Fruit fly (Drosophila melanogaster) whole organism, embryonic: ENCODE data around the gene CG15170.

Source experiments
- CG10321 ChIP-seq: fragments of 200-800 bp; sonication (Bioruptor generic); IDR thresholded peaks from 2 replicates; pipeline ENCODE4 v1.3.6; 2022; ENCODE audit warnings: missing biosample characterization, missing genetic modification characterization
- CG12769 ChIP-seq: fragments of 200-800 bp; sonication (Bioruptor generic); optimal IDR thresholded peaks from 2 replicates; lab custom pipeline; 2019; ENCODE audit warnings: missing biosample characterization, mild to moderate bottlenecking, missing genetic modification characterization, moderate library complexity
- CG13775 ChIP-seq: fragments of 200-800 bp; sonication (Bioruptor generic); optimal IDR thresholded peaks from 3 replicates; lab custom pipeline; 2017; ENCODE audit warnings: missing biosample characterization, mild to moderate bottlenecking, missing genetic modification characterization
- CG14014 ChIP-seq: fragments of 200-800 bp; sonication (Bioruptor generic); IDR thresholded peaks from 2 replicates; pipeline ENCODE4 v1.3.6; 2022; ENCODE audit warnings: missing biosample characterization, missing genetic modification characterization
- CG15696 ChIP-seq: fragments of 200-800 bp; sonication (Bioruptor generic); optimal IDR thresholded peaks from 2 replicates; lab custom pipeline; 2019; ENCODE audit warnings: missing biosample characterization, mild to moderate bottlenecking, missing genetic modification characterization, moderate library complexity
- CG17385 ChIP-seq: fragments of 200-800 bp; sonication (Bioruptor generic); optimal IDR thresholded peaks from 3 replicates; lab custom pipeline; 2018; ENCODE audit warnings: missing biosample characterization, mild to moderate bottlenecking, missing genetic modification characterization
- CG17829 ChIP-seq: fragments of 200-800 bp; optimal IDR thresholded peaks from 2 replicates; lab custom pipeline; 2019; ENCODE audit warnings: missing biosample characterization, mild to moderate bottlenecking, missing genetic modification characterization, moderate library complexity
- CG2116 ChIP-seq: fragments of 200-800 bp; sonication (Bioruptor generic); optimal IDR thresholded peaks from 3 replicates; lab custom pipeline; 2018; ENCODE audit warnings: missing biosample characterization, mild to moderate bottlenecking, missing genetic modification characterization
- CG2129 ChIP-seq: fragments of 200-800 bp; sonication (Bioruptor generic); IDR thresholded peaks from 2 replicates; pipeline ENCODE4 v1.3.6; 2022; ENCODE audit warnings: missing biosample characterization, missing genetic modification characterization; ENCODE audit not compliant: partially characterized antibody
- CG31388 ChIP-seq: fragments of 200-800 bp; sonication (Bioruptor generic); optimal IDR thresholded peaks from 2 replicates; lab custom pipeline; 2016; ENCODE audit warnings: missing biosample characterization, missing genetic modification characterization
- CG34224 ChIP-seq: fragments of 200-800 bp; sonication (Bioruptor generic); IDR thresholded peaks from 3 replicates; pipeline ENCODE4 v1.3.6; 2022; ENCODE audit warnings: missing biosample characterization, missing genetic modification characterization; ENCODE audit not compliant: partially characterized antibody
- CG34376 ChIP-seq: fragments of 200-800 bp; sonication (Bioruptor generic); optimal IDR thresholded peaks from 2 replicates; lab custom pipeline; 2018; ENCODE audit warnings: missing biosample characterization, mild to moderate bottlenecking, missing genetic modification characterization
- CG4820 ChIP-seq: fragments of 200-800 bp; sonication (Bioruptor generic); optimal IDR thresholded peaks from 3 replicates; lab custom pipeline; 2016; ENCODE audit warnings: missing biosample characterization, missing genetic modification characterization
- CG5180 ChIP-seq: fragments of 200-800 bp; sonication (Bioruptor generic); optimal IDR thresholded peaks from 3 replicates; lab custom pipeline; 2017; ENCODE audit warnings: missing biosample characterization, missing genetic modification characterization, mild to moderate bottlenecking, moderate library complexity, missing genetic modification reagents
- CG6791 ChIP-seq: fragments of 200-800 bp; sonication (Bioruptor generic); IDR thresholded peaks from 3 replicates; pipeline ENCODE4 v1.3.6; 2022; ENCODE audit warnings: missing biosample characterization, missing genetic modification characterization; ENCODE audit not compliant: partially characterized antibody
- CG7786 ChIP-seq: fragments of 200-800 bp; sonication (Bioruptor generic); optimal IDR thresholded peaks from 2 replicates; lab custom pipeline; 2016; ENCODE audit warnings: missing biosample characterization, missing genetic modification characterization
- CG7963 ChIP-seq: fragments of 200-800 bp; sonication (Bioruptor generic); IDR thresholded peaks from 3 replicates; pipeline ENCODE4 v1.3.6; 2022; ENCODE audit warnings: missing biosample characterization, missing genetic modification characterization; ENCODE audit not compliant: partially characterized antibody
- CG8089 ChIP-seq: fragments of 200-800 bp; sonication (Bioruptor generic); optimal IDR thresholded peaks from 3 replicates; lab custom pipeline; 2016; ENCODE audit warnings: missing biosample characterization, missing genetic modification characterization
- CkIIα-i1 ChIP-seq: fragments of 200-800 bp; sonication (Bioruptor generic); IDR thresholded peaks from 2 replicates; pipeline ENCODE4 v1.3.6; 2022; ENCODE audit warnings: missing biosample characterization, missing genetic modification characterization
- Dip2 ChIP-seq: fragments of 200-800 bp; sonication (Bioruptor generic); IDR thresholded peaks from 2 replicates; pipeline ENCODE4 v1.3.6; 2022; ENCODE audit warnings: missing biosample characterization, missing genetic modification characterization
- Dp ChIP-seq: fragments of 200-800 bp; sonication (Bioruptor generic); optimal IDR thresholded peaks from 2 replicates; lab custom pipeline; 2018; ENCODE audit warnings: missing biosample characterization, mild to moderate bottlenecking, missing genetic modification characterization, moderate library complexity
- HmgZ ChIP-seq: fragments of 200-800 bp; sonication (Bioruptor generic); optimal IDR thresholded peaks from 2 replicates; lab custom pipeline; 2018; ENCODE audit warnings: missing biosample characterization, mild to moderate bottlenecking, missing genetic modification characterization
- Hsf ChIP-seq: fragments of 200-800 bp; sonication (Bioruptor generic); optimal IDR thresholded peaks from 3 replicates; lab custom pipeline; 2016; ENCODE audit warnings: missing biosample characterization, missing genetic modification characterization
- Lim3 ChIP-seq: fragments of 200-800 bp; sonication (Bioruptor generic); IDR thresholded peaks from 2 replicates; pipeline ENCODE4 v1.3.6; 2022; ENCODE audit warnings: missing biosample characterization, missing genetic modification characterization
- MBD-R2 ChIP-seq: fragments of 200-800 bp; sonication (Bioruptor generic); IDR thresholded peaks from 2 replicates; pipeline ENCODE4 v1.3.6; 2022; ENCODE audit warnings: missing biosample characterization, missing genetic modification characterization
- Mad ChIP-seq: fragments of 200-800 bp; sonication (Bioruptor generic); optimal IDR thresholded peaks from 2 replicates; lab custom pipeline; 2016; ENCODE audit warnings: missing biosample characterization, missing genetic modification characterization
- Med ChIP-seq: fragments of 200-800 bp; sonication (Bioruptor generic); peaks from one replicate; lab custom pipeline; 2016; ENCODE audit warnings: missing biosample characterization, missing genetic modification characterization, mild to moderate bottlenecking, inconsistent platforms, moderate library complexity
- NFAT ChIP-seq: fragments of 200-800 bp; sonication (Bioruptor generic); IDR thresholded peaks from 2 replicates; pipeline ENCODE4 v1.3.6; 2022; ENCODE audit warnings: missing biosample characterization, missing genetic modification characterization
- Ravus ChIP-seq: fragments of 200-800 bp; sonication (Bioruptor generic); IDR thresholded peaks from 2 replicates; pipeline ENCODE4 v1.3.6; 2022; ENCODE audit warnings: missing biosample characterization, missing genetic modification characterization
- Sin3A ChIP-seq: fragments of >200 bp; optimal IDR thresholded peaks from 2 replicates; lab custom pipeline; 2018
- Spps ChIP-seq: fragments of 200-800 bp; sonication (Bioruptor generic); optimal IDR thresholded peaks from 2 replicates; lab custom pipeline; 2018; ENCODE audit warnings: missing biosample characterization, mild to moderate bottlenecking, missing genetic modification characterization
- Tbp ChIP-seq: fragments of >200 bp; optimal IDR thresholded peaks from 2 replicates; lab custom pipeline; 2018; ENCODE audit warnings: missing biosample characterization, missing genetic modification characterization
- amos ChIP-seq: fragments of 200-800 bp; sonication (Bioruptor generic); IDR thresholded peaks from 2 replicates; pipeline ENCODE4 v1.3.6; 2022; ENCODE audit warnings: missing biosample characterization, missing genetic modification characterization; ENCODE audit not compliant: partially characterized antibody
- aop ChIP-seq: fragments of 200-800 bp; sonication (Bioruptor generic); IDR thresholded peaks from 2 replicates; pipeline ENCODE4 v1.3.6; 2022; ENCODE audit warnings: missing biosample characterization, missing genetic modification characterization
- ap ChIP-seq: fragments of 200-800 bp; sonication (Bioruptor generic); IDR thresholded peaks from 2 replicates; pipeline ENCODE4 v1.3.6; 2022; ENCODE audit warnings: missing biosample characterization, missing genetic modification characterization
- bigmax ChIP-seq: fragments of 200-800 bp; sonication (Bioruptor generic); optimal IDR thresholded peaks from 2 replicates; lab custom pipeline; 2018; ENCODE audit warnings: missing biosample characterization, mild to moderate bottlenecking, missing genetic modification characterization
- br ChIP-seq: fragments of >200 bp; optimal IDR thresholded peaks from 2 replicates; lab custom pipeline; 2017
- chif ChIP-seq, 2 experiments: fragments of 200-800 bp; sonication (Bioruptor generic); optimal IDR thresholded peaks; 3 replicates each; lab custom pipeline; 2016; ENCODE audit warnings: missing biosample characterization in 2 of 2, missing genetic modification characterization in 2 of 2
- cwo ChIP-seq: fragments of 200-800 bp; sonication (Bioruptor generic); optimal IDR thresholded peaks from 3 replicates; lab custom pipeline; 2017; ENCODE audit warnings: missing biosample characterization, missing genetic modification characterization, mild to moderate bottlenecking, moderate library complexity, missing genetic modification reagents
- dan ChIP-seq: fragments of 200-800 bp; sonication (Bioruptor generic); IDR thresholded peaks from 2 replicates; pipeline ENCODE4 v1.3.6; 2022; ENCODE audit warnings: missing biosample characterization, missing genetic modification characterization
- disco-r ChIP-seq: fragments of 200-800 bp; sonication (Bioruptor generic); optimal IDR thresholded peaks from 2 replicates; lab custom pipeline; 2016; ENCODE audit warnings: missing biosample characterization, missing genetic modification characterization
- exex ChIP-seq: fragments of 200-800 bp; sonication (Bioruptor generic); optimal IDR thresholded peaks from 4 replicates; lab custom pipeline; 2018; ENCODE audit warnings: missing biosample characterization, mild to moderate bottlenecking, missing genetic modification characterization, moderate library complexity
- gcm ChIP-seq: fragments of 200-800 bp; sonication (Bioruptor generic); optimal IDR thresholded peaks from 2 replicates; lab custom pipeline; 2019; ENCODE audit warnings: missing biosample characterization, mild to moderate bottlenecking, missing genetic modification characterization, moderate library complexity
- ind ChIP-seq: fragments of 200-800 bp; sonication (Bioruptor generic); optimal IDR thresholded peaks from 3 replicates; lab custom pipeline; 2016; ENCODE audit warnings: missing biosample characterization, missing genetic modification characterization
- otp ChIP-seq: fragments of 200-800 bp; sonication (Bioruptor generic); IDR thresholded peaks from 3 replicates; pipeline ENCODE4, ENCODE4 v1.3.6; 2022; ENCODE audit warnings: missing biosample characterization, missing genetic modification characterization
- phol ChIP-seq: fragments of 200-800 bp; sonication (Bioruptor generic); optimal IDR thresholded peaks from 3 replicates; lab custom pipeline; 2018; ENCODE audit warnings: missing biosample characterization, mild to moderate bottlenecking, missing genetic modification characterization, moderate library complexity
- pros ChIP-seq: fragments of 200-800 bp; sonication (Bioruptor generic); optimal IDR thresholded peaks from 3 replicates; lab custom pipeline; 2019; ENCODE audit warnings: missing biosample characterization, mild to moderate bottlenecking, missing genetic modification characterization, moderate library complexity
- shn ChIP-seq: fragments of 200-800 bp; sonication (Bioruptor generic); optimal IDR thresholded peaks from 3 replicates; lab custom pipeline; 2016; ENCODE audit warnings: missing biosample characterization, missing genetic modification characterization
- wek ChIP-seq: fragments of 200-800 bp; sonication (Bioruptor generic); optimal IDR thresholded peaks from 3 replicates; lab custom pipeline; 2018; ENCODE audit warnings: missing biosample characterization, mild to moderate bottlenecking, missing genetic modification characterization, moderate library complexity
- zfh1 ChIP-seq: fragments of 200-800 bp; sonication (Bioruptor generic); IDR thresholded peaks from 3 replicates; pipeline ENCODE4 v1.3.6; 2022; ENCODE audit warnings: missing biosample characterization, missing genetic modification characterization

Gene CG15170

DNA sequence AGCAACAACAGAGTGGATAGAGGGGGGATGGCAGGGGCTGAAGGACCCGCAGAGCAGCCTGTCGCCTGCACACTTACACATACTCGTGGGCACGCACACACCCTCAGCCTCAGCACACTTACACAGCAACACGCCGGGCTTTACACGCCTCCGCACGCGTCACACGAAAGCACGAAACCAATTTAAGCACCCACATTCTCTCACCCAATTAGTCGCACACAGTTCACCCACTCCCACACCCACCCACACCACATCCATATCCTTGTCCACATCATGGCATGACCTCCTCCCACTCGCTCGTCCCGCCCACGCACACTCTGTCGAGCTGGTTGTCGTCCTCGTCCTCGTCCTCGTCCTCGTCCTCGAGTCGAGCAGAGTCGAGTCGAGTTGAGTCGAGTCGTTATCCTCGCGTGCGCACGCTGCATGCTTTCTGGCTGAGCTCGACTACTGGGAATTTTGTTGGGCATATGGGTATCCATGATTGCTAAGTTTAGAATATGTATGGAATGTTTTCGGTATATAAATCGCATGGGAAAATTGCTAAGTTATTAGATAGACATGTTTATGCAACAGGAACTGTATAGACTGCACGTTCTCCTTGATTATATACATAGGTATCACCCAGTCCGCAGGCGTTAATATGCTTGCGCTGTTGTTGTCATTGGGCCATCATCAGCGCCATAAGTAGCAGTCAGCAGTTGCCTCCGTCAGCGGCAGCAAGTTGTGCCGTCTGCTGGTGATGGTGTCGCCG is 22.0 kb upstream of the CG15170 start (continued):
- TF ChIP-seq CG2116 = peak; percentile 22
- TF ChIP-seq otp = peak; percentile 75; the same call in 2 of the 3 replicates
- TF ChIP-seq CG34224 (GFP tag; lab: Robert Waterston, UW) = no peak
- no peak for TF ChIP-seq Sin3A (lab: Kevin White, UChicago)
- TF ChIP-seq exex (tag; lab: Kevin White, UChicago) = peak; percentile 53
- no peak for TF ChIP-seq Dip2 (GFP tag; lab: Robert Waterston, UW)
- TF ChIP-seq Med (GFP tag; lab: Kevin White, UChicago) = peak; percentile 98
- TF ChIP-seq CG10321 (GFP tag; lab: Robert Waterston, UW) = peak; percentile 21; the same call in 1 of the 2 replicates
- peak; percentile 33 for TF ChIP-seq CG34376 (GFP tag; lab: Kevin White, UChicago)
- TF ChIP-seq CG5180 (GFP tag; lab: Kevin White, UChicago) = peak; percentile 65
- TF ChIP-seq Lim3 = peak; percentile 67
- TF ChIP-seq ind (GFP tag; lab: Kevin White, UChicago) = peak; percentile 82
- TF ChIP-seq cwo (GFP tag; lab: Kevin White, UChicago) = peak; percentile 87
- peak; percentile 41; the same call in 1 of the 2 replicates for TF ChIP-seq MBD-R2
- peak; percentile 76 for TF ChIP-seq shn (GFP tag; lab: Kevin White, UChicago)
- peak; percentile 84 for TF ChIP-seq zfh1
- TF ChIP-seq aop (GFP tag; lab: Robert Waterston, UW) = no peak
- peak; percentile 68 for TF ChIP-seq CG4820
- TF ChIP-seq Tbp (GFP tag; lab: Kevin White, UChicago) = no peak
- TF ChIP-seq CG14014 (GFP tag; lab: Robert Waterston, UW) = peak; percentile 87
- no peak for TF ChIP-seq CG15696
- TF ChIP-seq CG7963 (GFP tag; lab: Robert Waterston, UW) = no peak
- TF ChIP-seq ap (GFP tag; lab: Robert Waterston, UW) = peak; percentile 72
- peak; percentile 67 for TF ChIP-seq CG17829 (tag; lab: Kevin White, UChicago)
- peak; percentile 58 to 73 for TF ChIP-seq chif (GFP tag; optimal IDR thresholded peaks at IDR 0.05; lab: Kevin White, UChicago)
- peak; percentile 3 for TF ChIP-seq disco-r (GFP tag; lab: Kevin White, UChicago)
- peak; percentile 79 for TF ChIP-seq CG17385
- no peak for TF ChIP-seq Dp
- no peak for TF ChIP-seq pros (GFP tag; lab: Kevin White, UChicago)
- no peak for TF ChIP-seq CkIIα-i1 (GFP tag; lab: Robert Waterston, UW)
- TF ChIP-seq Ravus (GFP tag; lab: Robert Waterston, UW) = peak; percentile 47
- peak; percentile 78 for TF ChIP-seq Hsf
- peak; percentile 23 for TF ChIP-seq wek (GFP tag; lab: Kevin White, UChicago)
- no peak for TF ChIP-seq br
- TF ChIP-seq NFAT = peak; percentile 69
- TF ChIP-seq CG7786 (GFP tag; lab: Kevin White, UChicago) = peak; percentile 85
- peak; percentile 71 for TF ChIP-seq phol
- TF ChIP-seq CG12769 (tag; lab: Kevin White, UChicago) = peak; percentile 95
- TF ChIP-seq bigmax = no peak
- peak; percentile 56 for TF ChIP-seq Mad
- peak; percentile 75 for TF ChIP-seq CG13775 (GFP tag; lab: Kevin White, UChicago)
- peak; percentile 49 for TF ChIP-seq CG8089 (GFP tag; lab: Kevin White, UChicago)
- no peak for TF ChIP-seq CG6791 (GFP tag; lab: Robert Waterston, UW)
- peak; percentile 6 for TF ChIP-seq Spps
- peak; percentile 19 for TF ChIP-seq gcm (GFP tag; lab: Kevin White, UChicago)
- no peak for TF ChIP-seq amos (GFP tag; lab: Robert Waterston, UW)
- TF ChIP-seq CG2129 (GFP tag; lab: Robert Waterston, UW) = no peak
- peak; percentile 68 for TF ChIP-seq HmgZ
- no peak for TF ChIP-seq CG31388 (GFP tag; lab: Kevin White, UChicago)
- TF ChIP-seq dan (GFP tag; lab: Robert Waterston, UW) = no peak
